Fruit fly (Drosophila melanogaster) ovary, adult (tissue): ENCODE measurements around the gene CG3862.

ENCODE experiments used
- CG17801 ChIP-seq: fragments of 200-800 bp; optimal IDR thresholded peaks from 2 replicates; lab custom pipeline; 2019; ENCODE audit warnings: missing biosample characterization, mild to moderate bottlenecking, missing genetic modification characterization, moderate library complexity; ENCODE audit not compliant: partially characterized antibody

The CG3862 gene

DNA sequence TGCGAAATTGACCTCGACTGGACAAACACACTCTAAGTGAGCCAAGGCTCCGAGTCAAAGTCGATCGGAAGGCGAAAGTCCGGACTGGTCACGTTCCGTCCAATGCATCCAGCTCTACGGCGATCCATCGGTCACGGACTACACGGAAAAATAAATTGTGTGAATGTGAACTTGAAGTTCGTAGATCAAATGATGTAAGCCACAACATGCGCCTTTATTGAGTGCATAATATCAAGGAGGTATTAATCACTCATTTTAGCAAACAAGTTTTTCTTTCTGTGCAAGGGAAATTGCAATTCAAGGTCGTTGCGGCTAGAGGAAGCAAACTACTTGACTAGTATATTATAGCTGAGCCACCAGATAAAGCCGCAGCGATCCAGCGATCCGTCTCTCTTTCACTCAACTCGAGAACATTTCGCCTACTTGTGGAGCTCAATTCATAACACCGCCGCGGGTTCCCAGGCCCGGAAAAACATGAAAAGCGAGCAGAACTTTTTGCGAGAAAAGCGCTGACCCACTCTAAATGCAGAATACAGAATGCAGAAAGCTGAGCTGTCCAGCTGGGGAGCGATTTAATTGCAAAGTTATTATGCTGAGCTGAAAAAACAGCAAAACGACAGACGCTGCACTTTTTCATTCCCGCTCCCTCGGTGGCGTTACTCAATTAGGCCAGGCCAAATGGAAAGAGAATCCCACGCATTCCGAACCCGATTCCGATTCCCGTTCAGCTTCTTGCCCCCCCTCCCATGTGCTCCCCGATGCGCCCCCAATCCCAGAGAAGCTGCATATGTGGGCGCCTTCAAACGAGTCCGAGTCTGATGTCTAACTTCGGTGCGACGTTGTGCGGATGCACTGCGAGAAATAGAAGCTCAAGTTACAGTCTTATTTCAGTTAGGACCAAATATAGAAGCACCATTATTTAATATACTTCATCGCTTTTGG is 18.5 kb upstream of the CG3862 start:
- TF ChIP-seq CG17801 (GFP tag; lab: Kevin White, UChicago), result peak; percentile 9

DNA sequence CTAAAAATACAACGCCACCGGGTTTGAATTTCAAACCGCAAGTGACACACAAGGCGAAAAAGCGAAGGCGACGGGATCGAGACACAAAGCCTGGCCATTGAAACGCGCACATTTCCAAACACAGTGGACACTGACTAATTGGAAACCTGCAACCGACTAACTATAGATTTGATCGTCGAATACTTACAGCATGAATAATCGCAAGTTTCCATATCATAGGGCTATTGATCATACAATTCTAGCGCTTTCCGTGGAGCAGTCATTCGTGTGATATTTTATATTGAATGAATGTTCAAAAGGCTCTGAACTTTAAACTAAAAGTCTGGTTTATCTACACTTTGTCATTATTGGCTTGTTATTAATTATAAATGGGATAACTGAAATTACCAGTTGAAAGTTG is 17.6 kb upstream of the CG3862 start:
- TF ChIP-seq CG17801 (GFP tag; lab: Kevin White, UChicago), result no peak

DNA sequence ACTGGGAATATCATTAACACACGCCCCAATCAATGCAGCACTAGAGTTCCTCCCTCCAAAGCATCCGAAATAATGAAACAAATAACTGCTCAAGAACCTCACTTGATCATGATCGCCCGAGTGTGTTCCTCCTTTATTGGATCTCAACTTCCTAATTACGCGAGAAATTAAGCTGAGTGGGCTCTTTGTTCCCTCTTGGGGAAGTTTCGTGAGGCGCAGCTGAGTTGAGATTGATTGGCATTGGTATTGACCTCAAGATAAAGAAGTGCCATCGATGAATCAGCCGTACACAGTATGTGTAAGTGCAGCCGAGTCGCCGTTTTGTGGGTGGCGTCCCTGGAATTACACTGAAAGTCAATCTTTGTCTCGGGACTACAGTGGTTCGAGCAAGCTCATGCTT is 17.2 kb upstream of the CG3862 start:
- no peak for TF ChIP-seq CG17801 (GFP tag; lab: Kevin White, UChicago)

DNA sequence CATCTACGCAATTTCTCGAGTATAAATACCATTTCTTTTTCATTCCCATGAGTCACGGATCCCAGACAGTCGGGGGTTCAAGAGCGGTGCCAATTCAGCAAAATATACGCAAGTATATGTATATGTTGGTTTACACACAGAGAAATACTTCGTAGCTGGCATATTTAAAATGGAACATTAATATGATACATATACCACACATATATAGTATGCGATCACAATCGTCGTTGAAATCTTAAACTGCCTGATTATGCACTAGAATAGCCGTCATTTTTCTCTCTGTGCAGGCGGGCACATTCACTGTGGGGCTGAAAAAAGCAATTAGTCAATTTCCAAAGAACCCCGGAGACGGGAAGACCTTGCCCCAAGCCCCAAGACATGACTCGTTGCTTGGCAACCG is 16.0 kb upstream of the CG3862 start:
- TF ChIP-seq CG17801 (GFP tag; lab: Kevin White, UChicago), result peak; percentile 94

DNA sequence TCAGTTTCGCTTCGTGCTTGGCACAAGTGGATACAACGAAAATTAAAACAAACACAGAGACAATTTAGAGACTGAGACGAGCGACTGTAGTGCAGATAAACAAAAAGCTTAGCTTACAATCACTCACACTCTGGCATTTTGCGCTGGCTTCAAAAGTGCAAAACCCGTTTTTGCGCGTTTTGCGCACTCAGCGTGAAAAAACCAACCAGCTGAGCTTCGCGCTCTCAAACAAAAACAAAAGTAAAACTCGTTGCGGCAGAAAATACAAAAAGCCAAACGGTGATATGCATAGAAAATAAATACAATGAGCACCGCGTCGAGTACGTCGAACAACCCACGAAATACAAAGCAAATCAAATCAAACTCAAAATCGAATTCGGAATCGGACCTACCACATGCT is 15.1 kb upstream of the CG3862 start:
- TF ChIP-seq CG17801 (GFP tag; lab: Kevin White, UChicago), result no peak

DNA sequence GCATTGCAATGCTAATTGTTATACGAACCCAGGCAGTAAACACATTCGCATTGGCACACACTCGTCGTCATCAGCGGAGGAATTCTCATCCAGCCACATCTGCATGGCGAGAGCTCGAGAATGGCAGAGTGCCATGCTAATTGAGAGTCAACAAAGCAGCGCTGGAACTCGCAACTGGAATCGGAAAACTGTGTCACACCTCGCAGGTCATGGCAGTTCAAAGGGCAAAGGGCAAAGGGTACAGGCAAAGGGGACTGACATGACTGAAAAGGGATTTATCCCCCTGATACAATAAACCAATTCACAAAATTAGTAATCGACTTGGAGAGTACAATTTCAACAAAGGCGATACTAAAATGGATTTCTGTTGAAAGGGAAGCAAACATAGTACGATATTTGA is 14.4 kb upstream of the CG3862 start:
- no peak for TF ChIP-seq CG17801 (GFP tag; lab: Kevin White, UChicago)

DNA sequence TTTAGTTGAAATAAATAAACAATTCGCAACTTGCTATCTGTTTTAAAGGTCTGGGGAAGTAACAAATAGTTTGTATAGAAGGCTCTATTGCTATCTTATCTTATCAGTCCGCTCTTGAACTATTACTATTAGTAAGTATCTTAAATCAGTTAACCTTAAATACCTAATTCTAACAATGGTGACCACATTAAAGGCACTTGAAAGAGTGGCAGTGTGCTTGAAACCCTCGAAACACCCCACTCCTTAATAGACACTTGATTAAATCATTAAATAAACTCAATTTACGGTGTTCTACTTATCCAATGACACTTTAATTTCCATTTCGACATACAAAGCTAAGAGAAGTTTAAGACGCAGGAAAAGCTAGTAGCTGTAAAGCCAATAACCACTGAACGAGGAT is 13.1 kb upstream of the CG3862 start:
- no peak for TF ChIP-seq CG17801 (GFP tag; lab: Kevin White, UChicago)

DNA sequence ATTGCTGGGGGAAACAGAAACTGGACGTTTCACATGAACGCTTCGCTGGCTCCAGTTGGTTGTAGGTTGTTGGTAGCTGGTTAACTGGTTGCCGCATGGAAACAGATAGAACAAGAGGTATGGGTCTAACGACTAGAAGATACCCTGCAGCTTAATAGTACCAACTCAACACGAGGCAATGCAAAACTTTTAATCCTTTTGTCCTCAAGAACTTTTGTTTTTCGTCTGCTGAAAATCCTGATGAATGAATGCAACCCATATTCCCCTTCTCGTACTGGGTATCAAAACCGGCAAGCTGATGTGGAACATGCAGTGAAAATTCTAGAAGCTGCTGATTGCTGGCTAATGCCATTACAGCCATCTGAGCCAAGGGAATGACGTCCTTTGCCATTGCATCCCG is 12.3 kb upstream of the CG3862 start:
- TF ChIP-seq CG17801 (GFP tag; lab: Kevin White, UChicago), result no peak

DNA sequence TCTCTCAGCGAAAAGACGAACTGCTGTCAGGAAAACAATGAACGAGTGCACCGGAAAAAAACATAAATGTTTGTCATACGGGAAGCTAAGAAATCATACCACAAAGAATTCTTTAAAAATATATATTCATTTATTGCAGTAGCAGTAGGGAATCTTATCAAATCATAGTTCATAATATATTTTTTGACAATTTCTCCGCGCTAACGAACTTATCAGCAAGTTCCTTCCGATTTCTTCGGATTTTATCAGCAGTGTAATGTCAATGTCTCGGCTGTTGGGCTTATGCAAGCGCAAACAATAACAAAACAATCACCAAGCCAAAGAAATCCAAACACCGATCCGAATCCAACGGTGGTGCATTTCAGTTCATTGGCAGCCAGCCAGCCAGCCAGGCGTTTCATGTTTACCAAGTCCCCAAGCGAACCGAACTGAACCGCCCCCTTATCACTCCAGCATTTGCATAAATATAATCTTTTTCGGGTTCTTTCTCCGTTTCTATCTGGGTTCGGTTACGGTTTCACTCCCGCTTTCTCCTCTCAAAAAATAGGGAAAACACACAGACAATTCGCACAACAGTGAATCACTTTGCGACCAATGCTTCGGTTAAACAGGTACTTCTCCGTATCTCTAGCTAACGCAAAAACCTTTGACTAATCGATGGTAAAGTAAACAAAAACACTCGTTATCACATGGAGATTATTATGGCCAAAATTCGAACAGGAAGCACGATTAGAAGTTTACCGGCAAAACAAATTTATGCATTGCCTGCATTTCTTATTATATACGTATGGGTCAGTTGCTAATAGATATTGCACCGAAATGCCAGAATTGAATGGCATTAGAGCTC is 2.1 kb upstream of the CG3862 start:
- no peak for TF ChIP-seq CG17801 (GFP tag; lab: Kevin White, UChicago)

DNA sequence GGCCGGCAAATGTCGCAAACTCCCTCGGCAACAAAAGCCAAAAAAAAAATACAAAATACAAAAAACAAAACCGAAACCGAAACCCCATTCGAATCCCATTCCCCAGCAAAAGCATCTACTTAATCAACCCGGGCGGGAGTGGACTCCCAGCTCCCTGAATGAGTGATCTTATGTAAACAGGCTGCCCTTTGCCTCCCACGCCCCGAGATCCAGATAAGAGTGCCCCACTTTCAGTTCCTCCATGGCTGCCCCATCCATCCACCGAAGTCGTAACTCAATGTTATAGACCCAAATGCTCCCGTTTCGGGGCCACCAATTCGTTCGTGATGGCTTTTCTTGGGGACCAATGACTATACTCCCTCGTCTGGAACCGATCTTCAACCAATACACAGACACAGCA is 1.4 kb upstream of the CG3862 start:
- no peak for TF ChIP-seq CG17801 (GFP tag; lab: Kevin White, UChicago)

DNA sequence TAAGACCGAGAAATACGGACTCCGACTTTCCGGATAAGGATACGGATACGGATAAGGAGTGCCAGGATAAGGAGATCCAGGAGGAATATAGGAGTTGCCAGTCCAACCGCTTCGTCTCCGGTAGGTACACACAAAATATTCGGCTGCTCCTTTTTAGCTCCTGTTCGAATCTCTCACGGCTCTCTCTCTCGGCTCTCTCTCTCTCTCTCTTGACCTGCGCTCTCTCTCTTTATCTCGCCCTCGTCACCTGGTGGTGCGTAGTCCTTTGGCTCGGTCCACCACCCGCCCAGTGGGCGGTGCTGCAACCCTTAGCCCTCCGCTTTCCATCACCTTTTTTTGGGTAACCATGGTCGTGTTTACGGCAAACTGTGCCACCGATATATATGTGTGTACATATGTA is 727 bp upstream of the CG3862 start:
- no peak for TF ChIP-seq CG17801 (GFP tag; lab: Kevin White, UChicago)

DNA sequence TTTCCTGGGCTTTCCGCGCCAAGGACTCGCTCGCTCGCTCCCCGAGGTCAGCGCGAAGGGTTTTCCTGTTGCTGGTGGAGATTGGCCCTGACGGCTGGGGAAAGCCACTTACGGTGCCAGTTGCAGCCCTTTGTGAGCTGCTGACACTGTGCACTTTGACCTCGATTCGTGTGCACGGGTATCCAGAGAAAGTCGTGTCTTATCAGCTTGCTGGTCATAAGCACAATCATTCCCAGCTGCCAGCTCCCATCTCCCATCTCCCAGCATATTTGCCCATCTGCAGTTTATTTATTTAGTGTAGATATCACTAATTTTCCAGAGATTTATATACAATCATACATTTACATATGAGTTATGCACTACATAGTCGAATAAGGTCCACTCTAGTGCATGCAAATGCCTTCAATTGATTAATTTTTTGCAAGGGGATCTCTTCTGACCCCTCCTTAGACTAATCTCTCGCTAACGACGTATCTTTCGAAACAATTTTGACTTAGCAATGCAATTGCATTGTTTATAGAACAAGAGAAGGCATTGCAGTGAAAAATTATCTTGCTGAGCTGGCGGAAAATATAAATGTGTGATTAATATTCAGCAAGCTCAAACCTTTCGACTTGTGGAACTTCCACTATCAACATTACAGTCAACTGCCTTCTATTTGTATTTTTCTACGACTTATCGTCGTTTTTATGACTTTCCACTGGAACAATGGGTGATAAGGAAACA is 3.5 kb downstream of the CG3862 start:
- TF ChIP-seq CG17801 (GFP tag; lab: Kevin White, UChicago), result peak; percentile 12

DNA sequence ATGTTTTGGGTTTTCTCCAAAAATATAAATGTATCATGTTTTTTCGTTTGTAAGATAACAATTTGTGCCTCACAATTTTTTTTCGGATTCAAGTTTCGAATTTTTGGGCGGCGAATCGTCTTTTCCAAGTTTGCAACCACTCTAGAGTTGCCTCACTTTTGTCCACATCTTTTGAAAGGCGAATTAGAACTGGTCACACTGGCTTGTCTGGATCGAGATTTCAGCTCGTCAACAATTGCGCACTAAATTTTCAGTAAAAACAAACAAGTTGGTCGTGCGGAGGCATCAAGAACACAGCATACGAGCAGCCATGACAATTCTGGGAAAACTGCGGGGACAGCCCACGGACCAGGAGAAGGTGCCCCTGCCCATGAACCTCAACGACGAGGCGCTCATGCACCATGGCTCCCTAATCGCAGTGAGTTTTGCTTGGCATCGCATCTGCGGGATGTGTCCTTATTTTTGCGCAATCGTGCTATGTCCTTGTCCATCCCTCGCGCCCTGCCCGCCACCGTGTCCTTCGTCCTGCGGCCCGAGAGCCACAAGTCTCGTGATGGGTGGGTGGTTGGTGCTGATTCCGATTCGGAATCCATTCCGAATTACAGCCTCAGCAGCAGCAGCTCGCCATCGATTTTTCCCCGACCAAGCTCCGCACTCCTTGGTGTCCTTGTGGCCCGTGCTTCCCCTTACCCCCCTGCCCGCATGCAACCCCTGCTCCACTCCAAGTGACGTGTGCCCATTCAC is 4.2 kb downstream of the CG3862 start, which contains the start of gene CG3662:
TSS of gene CG3662 (plus strand) at position 48 of the 744 bp plus-strand sequence.
- TF ChIP-seq CG17801 (GFP tag; lab: Kevin White, UChicago), result peak; percentile 57
